Fruit fly (Drosophila melanogaster) whole organism, embryonic: Measurements from ENCODE around the gene rho-5.
A peak's percentile ranks its signal among the peaks of the same experiment; 100 is the strongest.

Experiments
- Ada2b ChIP-seq: fragments of 200-800 bp; sonication (Bioruptor generic); IDR thresholded peaks from 2 replicates; pipeline ENCODE4 v1.3.6; 2022; ENCODE audit warnings: missing biosample characterization, missing genetic modification characterization
- B-H1 ChIP-seq: fragments of 200-800 bp; sonication (Bioruptor generic); IDR thresholded peaks from 3 replicates; pipeline ENCODE4 v1.3.6; 2022; ENCODE audit warnings: missing biosample characterization, missing genetic modification characterization
- CG10431 ChIP-seq: fragments of 200-800 bp; sonication (Bioruptor generic); optimal IDR thresholded peaks from 3 replicates; lab custom pipeline; 2018; ENCODE audit warnings: missing biosample characterization, mild to moderate bottlenecking, missing genetic modification characterization
- CG11093 ChIP-seq: fragments of 200-800 bp; sonication (Bioruptor generic); IDR thresholded peaks from 3 replicates; pipeline ENCODE4 v1.3.6; 2022; ENCODE audit warnings: missing biosample characterization, missing genetic modification characterization
- CG11247 ChIP-seq: fragments of 200-800 bp; sonication (Bioruptor generic); IDR thresholded peaks from 2 replicates; pipeline ENCODE4 v1.3.6; 2022; ENCODE audit warnings: missing biosample characterization, missing genetic modification characterization
- CG11456 ChIP-seq: fragments of 200-800 bp; sonication (Bioruptor generic); IDR thresholded peaks from 3 replicates; pipeline ENCODE4 v1.3.6; 2022; ENCODE audit warnings: missing biosample characterization, missing genetic modification characterization
- CG11695 ChIP-seq: fragments of 200-800 bp; sonication (Bioruptor generic); IDR thresholded peaks from 3 replicates; pipeline ENCODE4 v1.3.6; 2022; ENCODE audit warnings: missing biosample characterization, missing genetic modification characterization
- CG12219 ChIP-seq: fragments of 200-800 bp; sonication (Bioruptor generic); optimal IDR thresholded peaks from 3 replicates; lab custom pipeline; 2018; ENCODE audit warnings: missing biosample characterization, mild to moderate bottlenecking, missing genetic modification characterization
- CG12391 ChIP-seq: fragments of 200-800 bp; sonication (Bioruptor generic); optimal IDR thresholded peaks from 3 replicates; lab custom pipeline; 2018; ENCODE audit warnings: missing biosample characterization, mild to moderate bottlenecking, missing genetic modification characterization, moderate library complexity
- CG12942 ChIP-seq: fragments of 200-800 bp; sonication (Bioruptor generic); optimal IDR thresholded peaks from 3 replicates; lab custom pipeline; 2016; ENCODE audit warnings: missing biosample characterization, missing genetic modification characterization
- CG14014 ChIP-seq: fragments of 200-800 bp; sonication (Bioruptor generic); IDR thresholded peaks from 2 replicates; pipeline ENCODE4 v1.3.6; 2022; ENCODE audit warnings: missing biosample characterization, missing genetic modification characterization
- CG14860 ChIP-seq: fragments of 200-800 bp; sonication (Bioruptor generic); IDR thresholded peaks from 3 replicates; pipeline ENCODE4 v1.3.6; 2022; ENCODE audit warnings: missing biosample characterization, missing genetic modification characterization; ENCODE audit not compliant: partially characterized antibody
- CG17568 ChIP-seq: fragments of 200-800 bp; sonication (Bioruptor generic); optimal IDR thresholded peaks from 2 replicates; lab custom pipeline; 2018; ENCODE audit warnings: missing biosample characterization, mild to moderate bottlenecking, missing genetic modification characterization, moderate library complexity
- CG17829 ChIP-seq: fragments of 200-800 bp; optimal IDR thresholded peaks from 2 replicates; lab custom pipeline; 2019; ENCODE audit warnings: missing biosample characterization, mild to moderate bottlenecking, missing genetic modification characterization, moderate library complexity
- CG32772 ChIP-seq: fragments of 200-800 bp; sonication (Bioruptor generic); IDR thresholded peaks from 2 replicates; pipeline ENCODE4 v1.3.6; 2022; ENCODE audit warnings: missing biosample characterization, missing genetic modification characterization
- CG34224 ChIP-seq: fragments of 200-800 bp; sonication (Bioruptor generic); IDR thresholded peaks from 3 replicates; pipeline ENCODE4 v1.3.6; 2022; ENCODE audit warnings: missing biosample characterization, missing genetic modification characterization; ENCODE audit not compliant: partially characterized antibody
- CG6689 ChIP-seq: fragments of 200-800 bp; sonication (Bioruptor generic); IDR thresholded peaks from 2 replicates; pipeline ENCODE4 v1.3.6; 2022; ENCODE audit warnings: missing biosample characterization, missing genetic modification characterization
- CG7372 ChIP-seq: fragments of 200-800 bp; sonication (Bioruptor generic); IDR thresholded peaks from 2 replicates; pipeline ENCODE4 v1.3.6; 2022; ENCODE audit warnings: missing biosample characterization, missing genetic modification characterization
- CG7928 ChIP-seq: fragments of 200-800 bp; sonication (Bioruptor generic); optimal IDR thresholded peaks from 2 replicates; lab custom pipeline; 2017; ENCODE audit warnings: missing biosample characterization, mild to moderate bottlenecking, missing genetic modification characterization
- CG9932 ChIP-seq: fragments of 200-800 bp; sonication (Bioruptor generic); IDR thresholded peaks from 2 replicates; pipeline ENCODE4 v1.3.6; 2022; ENCODE audit warnings: missing biosample characterization, missing genetic modification characterization
- CTCF ChIP-seq: fragments of 200-800 bp; sonication (Bioruptor generic); optimal IDR thresholded peaks from 2 replicates; lab custom pipeline; 2017; ENCODE audit warnings: missing biosample characterization, mild to moderate bottlenecking, missing genetic modification characterization, moderate library complexity
- CoRest ChIP-seq: fragments of 200-800 bp; sonication (Bioruptor generic); optimal IDR thresholded peaks from 3 replicates; lab custom pipeline; 2018; ENCODE audit warnings: missing biosample characterization, mild to moderate bottlenecking, missing genetic modification characterization, moderate library complexity
- D ChIP-seq, 2 experiments: fragments of 200-800 bp in 1 of 2; fragments of >200 bp in 1 of 2; sonication (Bioruptor generic) in 1 of 2; optimal IDR thresholded peaks; 2 replicates in 1 of 2; 3 replicates in 1 of 2; lab custom pipeline; 2017; ENCODE audit warnings: mild to moderate bottlenecking in 1 of 2, missing biosample characterization in 1 of 2, missing genetic modification characterization in 1 of 2, missing genetic modification reagents in 1 of 2
- Dad ChIP-seq: fragments of 200-800 bp; sonication (Bioruptor generic); optimal IDR thresholded peaks from 3 replicates; lab custom pipeline; 2016; ENCODE audit warnings: missing biosample characterization, missing genetic modification characterization
- Fer1 ChIP-seq: fragments of 200-800 bp; sonication (Bioruptor generic); optimal IDR thresholded peaks from 2 replicates; lab custom pipeline; 2017; ENCODE audit warnings: missing biosample characterization, mild to moderate bottlenecking, missing genetic modification characterization
- HLH4C ChIP-seq: fragments of 200-800 bp; sonication (Bioruptor generic); IDR thresholded peaks from 3 replicates; pipeline ENCODE4 v1.3.6; 2022; ENCODE audit warnings: missing biosample characterization, missing genetic modification characterization; ENCODE audit not compliant: partially characterized antibody
- HLHmδ ChIP-seq: fragments of 200-800 bp; sonication (Bioruptor generic); optimal IDR thresholded peaks from 2 replicates; lab custom pipeline; 2018; ENCODE audit warnings: missing biosample characterization, mild to moderate bottlenecking, missing genetic modification characterization, moderate library complexity
- MTF-1 ChIP-seq: fragments of 200-800 bp; sonication (Bioruptor generic); optimal IDR thresholded peaks from 2 replicates; lab custom pipeline; 2018; ENCODE audit warnings: missing biosample characterization, mild to moderate bottlenecking, missing genetic modification characterization, borderline replicate concordance
- Mad ChIP-seq: fragments of 200-800 bp; sonication (Bioruptor generic); optimal IDR thresholded peaks from 2 replicates; lab custom pipeline; 2016; ENCODE audit warnings: missing biosample characterization, missing genetic modification characterization
- Med ChIP-seq: fragments of 200-800 bp; sonication (Bioruptor generic); peaks from one replicate; lab custom pipeline; 2016; ENCODE audit warnings: missing biosample characterization, missing genetic modification characterization, mild to moderate bottlenecking, inconsistent platforms, moderate library complexity
- Mes4 ChIP-seq: fragments of 200-800 bp; sonication (Bioruptor generic); optimal IDR thresholded peaks from 2 replicates; lab custom pipeline; 2016; ENCODE audit warnings: missing biosample characterization, missing genetic modification characterization
- Mrtf ChIP-seq: fragments of 200-800 bp; sonication (Bioruptor generic); IDR thresholded peaks from 3 replicates; pipeline ENCODE4 v1.3.6; 2022; ENCODE audit warnings: missing biosample characterization, missing genetic modification characterization
- Sox102F ChIP-seq: fragments of 200-800 bp; sonication (Bioruptor generic); optimal IDR thresholded peaks from 2 replicates; lab custom pipeline; 2018; ENCODE audit warnings: missing biosample characterization, mild to moderate bottlenecking, missing genetic modification characterization, moderate library complexity
- Sry-δ ChIP-seq: fragments of 200-800 bp; sonication (Bioruptor generic); optimal IDR thresholded peaks from 2 replicates; lab custom pipeline; 2016; ENCODE audit warnings: missing biosample characterization, missing genetic modification characterization
- al ChIP-seq: fragments of 200-800 bp; sonication (Bioruptor generic); IDR thresholded peaks from 2 replicates; pipeline ENCODE4 v1.3.6; 2022; ENCODE audit warnings: missing biosample characterization, missing genetic modification characterization
- chinmo ChIP-seq: fragments of 200-800 bp; sonication (Bioruptor generic); IDR thresholded peaks from 4 replicates; pipeline ENCODE4 v1.3.6; 2022; ENCODE audit warnings: missing biosample characterization, missing genetic modification characterization; ENCODE audit not compliant: partially characterized antibody
- chm ChIP-seq: fragments of 200-800 bp; sonication (Bioruptor generic); IDR thresholded peaks from 2 replicates; pipeline ENCODE4 v1.3.6; 2022; ENCODE audit warnings: missing biosample characterization, missing genetic modification characterization
- disco-r ChIP-seq: fragments of 200-800 bp; sonication (Bioruptor generic); optimal IDR thresholded peaks from 2 replicates; lab custom pipeline; 2016; ENCODE audit warnings: missing biosample characterization, missing genetic modification characterization
- ewg ChIP-seq: fragments of 200-800 bp; sonication (Bioruptor generic); optimal IDR thresholded peaks from 3 replicates; lab custom pipeline; 2017; ENCODE audit warnings: mild to moderate bottlenecking, missing biosample characterization, missing genetic modification reagents, missing genetic modification characterization
- gcm ChIP-seq: fragments of 200-800 bp; sonication (Bioruptor generic); optimal IDR thresholded peaks from 2 replicates; lab custom pipeline; 2019; ENCODE audit warnings: missing biosample characterization, mild to moderate bottlenecking, missing genetic modification characterization, moderate library complexity
- gcm2 ChIP-seq: fragments of 200-800 bp; sonication (Bioruptor generic); optimal IDR thresholded peaks from 2 replicates; lab custom pipeline; 2016; ENCODE audit warnings: missing biosample characterization, missing genetic modification characterization
- grn ChIP-seq: fragments of 200-800 bp; sonication (Bioruptor generic); optimal IDR thresholded peaks from 3 replicates; lab custom pipeline; 2017; ENCODE audit warnings: missing biosample characterization, missing genetic modification characterization
- gsb ChIP-seq: fragments of 200-800 bp; sonication (Bioruptor generic); IDR thresholded peaks from 2 replicates; pipeline ENCODE4 v1.3.6; 2022; ENCODE audit warnings: missing biosample characterization, missing genetic modification characterization
- kay ChIP-seq: fragments of 200-800 bp; sonication (Bioruptor generic); optimal IDR thresholded peaks from 2 replicates; lab custom pipeline; 2016; ENCODE audit warnings: missing biosample characterization, missing genetic modification characterization
- mld ChIP-seq: fragments of 200-800 bp; sonication (Bioruptor generic); IDR thresholded peaks from 3 replicates; pipeline ENCODE4 v1.3.6; 2022; ENCODE audit warnings: missing biosample characterization, missing genetic modification characterization; ENCODE audit not compliant: partially characterized antibody
- nau ChIP-seq: fragments of 200-800 bp; sonication (Bioruptor generic); optimal IDR thresholded peaks from 3 replicates; lab custom pipeline; 2017; ENCODE audit warnings: missing biosample characterization, mild to moderate bottlenecking, missing genetic modification characterization, missing genetic modification reagents
- nom ChIP-seq: fragments of 200-800 bp; sonication (Bioruptor generic); optimal IDR thresholded peaks from 2 replicates; lab custom pipeline; 2017; ENCODE audit warnings: missing biosample characterization, missing genetic modification characterization, mild to moderate bottlenecking, moderate library complexity, missing genetic modification reagents
- p53 ChIP-seq: fragments of 200-800 bp; sonication (Bioruptor generic); optimal IDR thresholded peaks from 2 replicates; lab custom pipeline; 2016; ENCODE audit warnings: missing biosample characterization, missing genetic modification characterization
- run ChIP-seq: fragments of 200-800 bp; sonication (Bioruptor generic); optimal IDR thresholded peaks from 3 replicates; lab custom pipeline; 2018; ENCODE audit warnings: missing biosample characterization, mild to moderate bottlenecking, missing genetic modification characterization
- schlank ChIP-seq: fragments of 200-800 bp; sonication (Bioruptor generic); optimal IDR thresholded peaks from 2 replicates; lab custom pipeline; 2018; ENCODE audit warnings: missing biosample characterization, mild to moderate bottlenecking, missing genetic modification characterization
- tgo ChIP-seq: fragments of 200-800 bp; sonication (Bioruptor generic); IDR thresholded peaks from 3 replicates; pipeline ENCODE4 v1.3.6; 2022; ENCODE audit warnings: missing biosample characterization, missing genetic modification characterization
- z ChIP-seq: fragments of 200-800 bp; sonication (Bioruptor generic); IDR thresholded peaks from 3 replicates; pipeline ENCODE4 v1.3.6; 2022; ENCODE audit warnings: missing biosample characterization, missing genetic modification characterization

The rho-5 gene

DNA sequence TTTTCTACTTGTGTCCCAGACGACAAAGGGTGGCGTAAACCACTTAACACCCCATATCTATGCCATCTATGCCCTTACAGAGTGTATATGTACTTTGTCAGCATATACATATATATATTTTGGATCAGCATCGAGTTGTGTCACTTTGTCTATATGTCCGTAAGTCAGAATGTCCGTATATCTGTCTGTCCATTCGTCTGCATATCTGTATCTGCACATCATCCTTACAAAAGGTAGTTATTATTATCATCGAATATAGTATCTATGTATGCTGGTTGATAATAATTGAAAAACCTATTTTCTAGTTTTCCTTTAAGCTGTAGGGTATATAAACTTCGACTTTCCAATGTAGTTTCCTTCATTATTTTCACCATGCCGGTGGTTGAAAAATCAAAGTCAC, 22.6 kb downstream of the rho-5 start (continued):
- TF ChIP-seq nom (no peak), mld (GFP tag; lab: Robert Waterston, UW) (no peak), Sox102F (no peak), kay (GFP tag; lab: Kevin White, UChicago) (no peak), CG12219 (GFP tag; lab: Kevin White, UChicago) (peak; percentile 29), B-H1 (GFP tag; lab: Robert Waterston, UW) (no peak), CG11695 (GFP tag; lab: Robert Waterston, UW) (no peak), al (GFP tag; lab: Robert Waterston, UW) (no peak), chm (GFP tag; lab: Robert Waterston, UW) (no peak), CG7928 (GFP tag; lab: Kevin White, UChicago) (no peak), CG17829 (tag; lab: Kevin White, UChicago) (peak; percentile 36), ewg (peak; percentile 13), CoRest (no peak), CG17568 (GFP tag; lab: Kevin White, UChicago) (no peak), CG14014 (GFP tag; lab: Robert Waterston, UW) (no peak), p53 (no peak), HLH4C (GFP tag; lab: Robert Waterston, UW) (no peak), CG10431 (GFP tag; lab: Kevin White, UChicago) (no peak), gcm2 (no peak), disco-r (GFP tag; lab: Kevin White, UChicago) (no peak), MTF-1 (no peak), grn (no peak), CG11247 (no peak), Dad (GFP tag; lab: Kevin White, UChicago) (no peak), z (GFP tag; lab: Robert Waterston, UW) (no peak), CG11456 (GFP tag; lab: Robert Waterston, UW) (no peak), nau (GFP tag; lab: Kevin White, UChicago) (no peak), schlank (tag; lab: Kevin White, UChicago) (no peak), CG12942 (no peak), Sry-δ (GFP tag; lab: Kevin White, UChicago) (no peak), tgo (GFP tag; lab: Robert Waterston, UW) (peak; percentile 36; the same call in 1 of the 3 replicates), CTCF (GFP tag; lab: Kevin White, UChicago) (no peak), Fer1 (GFP tag; lab: Kevin White, UChicago) (no peak), Med (GFP tag; lab: Kevin White, UChicago) (peak; percentile 61), gsb (GFP tag; lab: Robert Waterston, UW) (no peak), Mrtf (GFP tag; lab: Robert Waterston, UW) (no peak), HLHmδ (GFP tag; lab: Kevin White, UChicago) (no peak), CG11093 (GFP tag; lab: Robert Waterston, UW) (no peak), Mes4 (GFP tag; lab: Kevin White, UChicago) (no peak), CG7372 (GFP tag; lab: Robert Waterston, UW) (no peak), CG12391 (peak; percentile 23), run (tag; lab: Kevin White, UChicago) (no peak), D (optimal IDR thresholded peaks at IDR 0.05; lab: Kevin White, UChicago) (no peak), D (GFP tag; optimal IDR thresholded peaks at IDR 0.05; lab: Kevin White, UChicago) (peak; percentile 20), gcm (GFP tag; lab: Kevin White, UChicago) (peak; percentile 32), CG9932 (GFP tag; lab: Robert Waterston, UW) (no peak), CG6689 (peak; percentile 38; the same call in 1 of the 2 replicates), CG32772 (no peak), Mad (GFP tag; lab: Kevin White, UChicago) (no peak), CG34224 (GFP tag; lab: Robert Waterston, UW) (no peak), chinmo (GFP tag; lab: Robert Waterston, UW) (no peak), CG14860 (no peak), Ada2b (GFP tag; lab: Robert Waterston, UW) (no peak)
